Fruit fly (Drosophila melanogaster) Kc167 (cell line): ENCODE data around the gene CG8675.

ENCODE experiments used
- Sin3A ChIP-seq: fragments of >200 bp; optimal IDR thresholded peaks from 2 replicates; lab custom pipeline; 2018; ENCODE audit warnings: missing external identifiers
- h ChIP-seq: fragments of >200 bp; optimal IDR thresholded peaks from 3 replicates; lab custom pipeline; 2018; ENCODE audit warnings: missing external identifiers
- insv ChIP-seq: fragments of >200 bp; optimal IDR thresholded peaks from 3 replicates; lab custom pipeline; 2018; ENCODE audit warnings: missing external identifiers

DNA sequence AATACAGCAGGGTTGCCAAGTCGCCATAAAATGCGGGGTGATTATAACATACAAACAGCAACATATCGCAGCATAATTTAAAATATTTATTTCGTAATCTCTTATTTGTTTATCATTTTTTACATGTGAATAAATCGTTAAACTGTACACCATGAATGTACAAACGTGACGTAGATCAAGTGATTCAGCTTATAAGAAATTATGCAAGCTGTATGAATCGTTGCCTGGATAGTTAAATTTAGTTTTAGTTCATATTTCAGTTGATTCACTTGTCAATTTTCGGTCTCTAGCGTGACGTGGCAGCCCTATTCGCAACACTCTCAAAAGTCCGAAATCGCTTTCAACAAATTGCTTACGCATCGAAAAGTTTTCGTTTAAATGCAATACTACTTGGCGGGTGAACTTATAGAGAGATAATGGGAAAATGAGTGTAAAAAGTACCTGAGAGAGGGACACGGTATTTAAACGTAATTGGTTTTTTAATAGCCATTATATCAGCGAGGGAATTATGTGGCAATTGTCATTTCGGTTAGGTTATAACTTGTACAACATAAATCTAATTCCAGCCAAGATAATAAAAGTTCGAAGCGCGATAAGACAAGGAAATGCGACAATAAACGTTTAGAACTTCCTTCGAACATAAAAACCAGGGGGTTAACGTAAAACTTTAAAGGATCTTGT lies 42.9 kb upstream of the CG8675 start:
- TF ChIP-seq insv (lab: Kevin White, UChicago) (no peak), h (lab: Kevin White, UChicago) (no peak), Sin3A (lab: Kevin White, UChicago) (no peak)
